Worm (Caenorhabditis elegans): Measurements from ENCODE around the gene nep-25.
A peak's percentile ranks its signal among the peaks of the same experiment; 100 is the strongest.
"Not testable (repeated sequence)": the region's sequence is repeated elsewhere in the genome, so short reads cannot be mapped to it uniquely, and the experiment has no call there.

nep-25 gene

DNA sequence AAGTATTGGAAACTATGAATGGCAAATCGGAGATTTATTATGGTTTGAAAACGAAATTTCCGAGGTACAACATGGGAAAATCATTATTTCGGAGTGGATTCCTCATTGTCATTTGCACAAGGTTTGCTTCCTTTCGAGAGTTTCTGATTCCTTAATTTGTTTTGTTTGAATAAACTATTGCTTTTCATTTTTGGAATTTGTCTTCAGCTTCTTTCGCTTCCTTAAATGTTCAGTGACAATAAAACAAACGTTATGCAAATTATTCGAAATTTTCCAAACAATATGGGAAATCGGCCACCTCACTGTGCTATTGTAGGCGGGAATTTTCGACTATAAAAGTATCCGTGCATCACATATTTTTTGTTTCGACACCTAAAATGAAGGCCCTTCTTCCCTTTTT lies at the start of gene nep-25:
nep-25 (plus strand) TSS at position 375 of the 400 bp plus-strand sequence.
- no peak for TF ChIP-seq him-1 (tag; optimal IDR thresholded peaks at IDR 0.05)
- no peak for TF ChIP-seq dao-5 (tag; optimal IDR thresholded peaks at IDR 0.05)
- TF ChIP-seq W03F9.2 (tag; optimal IDR thresholded peaks at IDR 0.05), result no peak

DNA sequence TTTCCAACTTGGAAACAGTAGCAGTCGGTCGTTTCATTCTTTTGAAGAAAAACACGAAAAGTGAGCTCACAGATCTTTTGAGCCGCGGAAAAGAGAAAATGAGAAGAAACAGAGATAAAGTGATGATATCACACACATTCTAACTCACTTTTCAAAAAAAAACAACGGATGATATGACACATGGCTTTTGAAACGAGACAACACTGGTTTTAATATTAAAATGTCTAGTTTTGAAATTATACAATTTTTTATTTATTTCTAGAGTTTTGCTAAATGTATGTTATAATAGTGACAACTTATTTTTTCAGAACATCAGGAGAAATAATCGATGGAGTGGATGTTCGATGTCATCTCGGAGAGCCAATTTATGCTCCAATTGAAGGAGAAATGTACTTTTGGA lies 49.5 kb upstream of the nep-25 start, which contains the start of gene K05F1.14:
K05F1.14 (minus strand) TSS at position 101 of the 400 bp plus-strand sequence.
- TF ChIP-seq dao-5 (tag; optimal IDR thresholded peaks at IDR 0.05), result no peak
- no peak for TF ChIP-seq him-1 (tag; optimal IDR thresholded peaks at IDR 0.05)
- no peak for TF ChIP-seq W03F9.2 (tag; optimal IDR thresholded peaks at IDR 0.05)

DNA sequence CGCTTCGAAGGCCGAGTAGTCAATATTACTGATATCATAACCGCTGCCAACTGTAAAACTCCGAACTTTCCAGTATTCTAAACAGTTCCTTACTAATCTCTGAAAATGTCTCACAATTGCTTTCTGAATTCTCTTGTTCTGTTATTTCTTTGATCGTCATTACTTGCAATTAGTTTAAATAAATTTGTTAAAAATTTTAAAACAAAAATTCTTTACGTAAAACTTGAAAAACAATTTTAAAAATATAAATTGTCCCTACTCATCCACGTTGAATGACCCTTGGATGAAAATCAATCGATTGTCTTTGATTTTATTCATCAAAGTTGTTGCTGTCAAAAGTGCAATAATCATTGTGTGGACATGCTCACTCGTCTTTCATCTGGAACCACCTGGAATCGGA lies 47.8 kb upstream of the nep-25 start, which contains the start of gene acdh-8:
acdh-8 (plus strand) TSS at position 301 of the 400 bp plus-strand sequence.
- TF ChIP-seq dao-5 (tag; optimal IDR thresholded peaks at IDR 0.05) (no peak), him-1 (tag; optimal IDR thresholded peaks at IDR 0.05) (no peak), W03F9.2 (tag; optimal IDR thresholded peaks at IDR 0.05) (no peak)

DNA sequence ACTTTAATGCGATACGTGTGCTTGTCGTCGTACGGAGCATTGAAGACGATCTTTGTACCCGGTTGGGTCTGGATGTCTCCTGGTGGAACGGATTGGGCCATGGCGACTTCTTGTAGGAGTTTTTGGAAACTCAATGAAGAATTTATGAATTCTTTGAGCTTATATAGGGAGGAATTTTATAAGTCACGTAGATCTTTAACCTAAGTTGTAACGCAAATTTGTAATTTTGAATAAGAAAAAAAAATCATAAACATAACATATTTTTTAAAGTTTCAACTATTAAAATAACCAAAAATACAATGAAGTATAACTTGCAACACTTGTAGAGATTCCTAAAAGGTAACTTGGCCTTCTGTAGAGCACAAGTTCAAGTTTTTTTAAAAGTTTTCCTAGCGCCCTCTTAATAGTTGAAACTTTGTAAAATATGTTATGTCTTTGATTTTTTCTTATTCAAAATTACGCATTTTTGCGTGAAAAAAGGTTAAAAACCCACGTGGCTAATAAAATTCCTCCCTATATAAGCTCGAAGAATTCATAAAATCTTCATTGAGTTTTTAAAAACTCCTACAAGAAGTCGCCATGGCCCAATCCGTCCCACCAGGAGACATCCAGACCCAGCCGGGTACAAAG lies 44.6 kb upstream of the nep-25 start, which contains the start of the genes msp-63 and msp-142:
msp-63 (minus strand) TSS at position 101 of the 630 bp plus-strand sequence.
msp-142 (plus strand) TSS at position 580 of the 630 bp plus-strand sequence.
- TF ChIP-seq W03F9.2 (tag; optimal IDR thresholded peaks at IDR 0.05), result no peak
- no peak for TF ChIP-seq him-1 (tag; optimal IDR thresholded peaks at IDR 0.05)
- no peak for TF ChIP-seq dao-5 (tag; optimal IDR thresholded peaks at IDR 0.05)

DNA sequence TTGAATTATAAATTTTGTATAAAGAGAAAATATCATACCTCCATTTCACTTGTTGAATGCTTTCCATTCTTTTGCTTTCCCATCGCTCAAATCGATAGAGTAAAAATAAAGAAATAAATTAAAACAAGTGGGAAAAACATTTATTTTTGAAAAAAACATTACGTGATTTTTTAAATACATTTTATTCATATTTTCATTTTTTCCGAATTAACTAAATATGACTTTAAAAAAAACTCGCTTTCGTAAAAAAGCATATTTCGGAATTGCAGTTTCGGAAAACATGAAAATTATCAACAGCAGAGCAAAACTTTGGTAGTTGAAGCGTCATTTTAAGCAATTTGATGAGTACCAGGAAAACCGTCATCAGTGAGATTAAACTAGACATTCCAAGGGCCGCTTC lies 42.5 kb upstream of the nep-25 start, which contains the start of gene K05F1.8:
K05F1.8 (minus strand) TSS at position 101 of the 400 bp plus-strand sequence.
- TF ChIP-seq dao-5 (tag; optimal IDR thresholded peaks at IDR 0.05) (no peak), him-1 (tag; optimal IDR thresholded peaks at IDR 0.05) (no peak), W03F9.2 (tag; optimal IDR thresholded peaks at IDR 0.05) (no peak)

DNA sequence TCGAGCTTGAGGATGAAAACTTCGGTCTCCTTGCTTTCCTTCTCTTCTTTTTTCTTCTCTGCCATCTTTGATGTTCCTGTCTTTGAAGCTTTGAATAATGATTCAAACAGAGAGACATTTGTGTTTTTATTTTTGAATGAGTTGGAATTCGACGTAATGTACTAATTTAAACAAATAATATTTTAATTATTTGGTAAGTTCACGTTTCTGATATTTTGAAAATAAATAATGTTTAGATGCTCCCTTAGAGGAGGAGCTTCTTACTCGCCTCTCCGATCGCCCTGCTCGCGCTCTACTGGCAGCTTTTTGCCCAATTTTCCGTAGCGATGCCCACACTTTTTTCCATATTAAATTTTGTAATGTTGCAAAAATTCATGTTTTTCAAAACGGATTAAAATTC lies 41.0 kb upstream of the nep-25 start, which contains the start of the genes K05F1.9 and K05F1.1:
K05F1.9 (minus strand) TSS at position 101 of the 400 bp plus-strand sequence.
K05F1.1 (plus strand) TSS at position 308 of the 400 bp plus-strand sequence.
- TF ChIP-seq him-1 (tag; optimal IDR thresholded peaks at IDR 0.05) (no peak), dao-5 (tag; optimal IDR thresholded peaks at IDR 0.05) (no peak), W03F9.2 (tag; optimal IDR thresholded peaks at IDR 0.05) (no peak)

DNA sequence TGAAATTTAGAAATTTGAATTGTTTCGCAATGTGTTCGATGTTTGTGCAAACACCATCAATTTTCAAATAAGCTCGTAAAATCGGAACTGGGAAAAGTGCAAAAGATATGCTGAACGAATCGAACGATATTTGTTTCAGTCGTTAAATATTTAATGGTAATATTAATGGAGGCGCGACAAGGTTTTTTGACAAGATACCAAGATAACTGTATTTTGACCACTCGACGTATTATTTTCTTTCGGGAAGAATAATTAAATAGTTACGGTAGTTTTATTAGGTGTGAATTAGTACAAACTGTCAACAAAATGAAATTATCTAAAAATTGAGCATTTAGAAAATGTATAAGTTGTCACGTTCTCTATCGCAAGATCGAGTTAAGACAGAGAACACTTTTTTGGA lies 37.8 kb upstream of the nep-25 start:
- TF ChIP-seq him-1 (tag; optimal IDR thresholded peaks at IDR 0.05) (no peak), W03F9.2 (tag; optimal IDR thresholded peaks at IDR 0.05) (no peak), dao-5 (tag; optimal IDR thresholded peaks at IDR 0.05) (no peak)

DNA sequence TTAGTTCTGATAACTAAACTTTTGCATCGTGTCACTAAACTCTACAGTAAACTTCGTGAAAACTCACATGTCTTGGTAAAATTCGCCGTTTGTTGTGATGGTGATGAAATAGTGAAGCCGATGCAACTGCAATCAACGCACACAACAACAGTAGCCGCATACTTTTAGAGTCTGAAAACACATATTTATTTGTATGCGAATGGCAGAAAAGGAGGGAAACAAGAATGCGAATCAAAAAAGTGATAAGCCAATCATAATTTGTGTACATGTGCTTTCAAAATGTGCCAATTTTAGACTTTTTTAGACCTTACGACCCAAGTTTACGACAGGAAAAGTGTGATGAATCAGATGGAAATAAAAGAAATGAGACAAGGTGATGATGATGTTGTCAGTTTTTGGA lies 36.7 kb upstream of the nep-25 start, which contains the start of gene K05F1.10:
K05F1.10 (minus strand) TSS at position 171 of the 400 bp plus-strand sequence.
- TF ChIP-seq him-1 (tag; optimal IDR thresholded peaks at IDR 0.05) (no peak), W03F9.2 (tag; optimal IDR thresholded peaks at IDR 0.05) (no peak), dao-5 (tag; optimal IDR thresholded peaks at IDR 0.05) (no peak)

DNA sequence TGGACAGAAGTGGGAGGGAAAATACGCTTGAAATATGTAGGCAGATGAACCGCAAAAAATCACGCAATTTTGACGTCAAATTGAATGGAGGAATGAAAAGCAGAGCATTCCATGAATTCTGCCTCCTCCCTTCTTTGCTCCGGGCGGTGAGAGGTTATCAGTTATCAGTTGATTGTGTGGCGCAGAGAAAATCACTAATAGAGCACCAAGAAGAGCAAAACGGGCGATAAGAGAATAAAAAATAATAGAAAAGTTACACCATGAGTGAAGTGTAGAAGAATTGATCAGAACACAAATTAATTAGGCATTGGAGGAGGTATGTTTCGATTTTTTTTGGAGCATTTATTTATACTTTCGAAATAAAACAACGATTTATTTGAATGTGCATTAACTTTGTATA lies 35.5 kb upstream of the nep-25 start:
- TF ChIP-seq W03F9.2 (tag; optimal IDR thresholded peaks at IDR 0.05) (no peak), him-1 (tag; optimal IDR thresholded peaks at IDR 0.05) (no peak), dao-5 (tag; optimal IDR thresholded peaks at IDR 0.05) (no peak)

DNA sequence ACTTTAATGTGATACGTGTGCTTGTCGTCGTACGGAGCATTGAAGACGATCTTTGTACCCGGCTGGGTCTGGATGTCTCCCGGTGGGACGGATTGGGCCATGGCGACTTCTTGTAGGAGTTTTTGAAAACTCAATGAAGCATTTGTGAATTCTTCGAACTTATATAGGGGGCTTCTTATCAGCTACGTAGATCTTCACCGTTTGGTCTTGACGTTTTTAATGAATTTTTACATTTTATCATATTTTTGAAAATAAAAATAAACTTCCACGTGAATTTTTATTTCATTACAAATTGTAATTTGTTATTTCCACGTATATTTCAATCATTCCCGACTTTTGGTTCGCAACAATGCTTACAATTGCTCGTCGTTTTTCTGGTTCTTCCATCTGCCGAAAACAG lies 31.8 kb upstream of the nep-25 start, which contains the start of the genes msp-64 and ZK1248.5:
msp-64 (minus strand) TSS at position 101 of the 400 bp plus-strand sequence.
ZK1248.5 (plus strand) TSS at position 285 of the 400 bp plus-strand sequence.
- TF ChIP-seq dao-5 (tag; optimal IDR thresholded peaks at IDR 0.05) (no peak), him-1 (tag; optimal IDR thresholded peaks at IDR 0.05) (no peak), W03F9.2 (tag; optimal IDR thresholded peaks at IDR 0.05) (no peak)

DNA sequence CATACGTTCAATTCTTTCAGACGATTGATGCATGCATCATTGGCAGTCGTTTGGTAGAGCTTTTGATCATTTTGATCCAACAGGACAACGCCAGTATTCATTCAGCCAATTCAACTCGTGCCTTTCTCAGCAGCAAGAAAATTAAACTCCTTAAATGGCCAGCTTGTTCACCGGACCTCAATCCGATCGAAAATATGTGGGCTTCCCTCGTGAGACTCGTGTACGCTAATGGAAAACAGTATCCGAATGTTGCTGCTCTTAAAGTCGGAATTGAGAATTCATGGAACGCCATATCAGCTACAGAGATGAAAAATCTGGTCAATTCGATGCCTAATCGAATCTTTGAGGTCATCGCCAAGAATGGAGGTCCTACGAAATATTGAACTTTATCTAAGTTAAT lies 26.7 kb upstream of the nep-25 start, which contains the start of gene wago-5:
wago-5 (minus strand) TSS at position 101 of the 400 bp plus-strand sequence.
- TF ChIP-seq dao-5, W03F9.2, him-1 (tag; optimal IDR thresholded peaks at IDR 0.05): not testable (repeated sequence)

DNA sequence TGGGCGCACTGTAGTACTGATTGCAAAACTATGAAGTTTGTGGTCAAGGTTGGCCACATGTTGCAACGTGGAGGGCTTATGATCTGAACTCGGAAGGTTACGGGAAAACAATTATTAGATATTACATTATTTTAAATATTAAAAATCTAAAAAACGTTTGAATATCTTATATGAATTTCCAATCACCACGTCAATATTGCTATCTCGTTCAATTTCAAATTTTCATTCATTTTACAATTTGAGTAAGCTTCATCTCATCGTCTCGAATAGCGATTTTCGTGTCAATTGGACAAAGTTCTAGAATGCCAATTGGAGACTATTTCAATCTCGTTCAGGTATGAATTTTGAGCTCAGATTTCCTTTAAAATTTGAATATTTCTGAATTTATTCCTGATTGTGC lies 25.7 kb upstream of the nep-25 start, which contains the start of gene ZK1248.20:
ZK1248.20 (plus strand) TSS at position 301 of the 400 bp plus-strand sequence.
- TF ChIP-seq him-1 (tag; optimal IDR thresholded peaks at IDR 0.05) (no peak), W03F9.2 (tag; optimal IDR thresholded peaks at IDR 0.05) (no peak), dao-5 (tag; optimal IDR thresholded peaks at IDR 0.05) (no peak)

DNA sequence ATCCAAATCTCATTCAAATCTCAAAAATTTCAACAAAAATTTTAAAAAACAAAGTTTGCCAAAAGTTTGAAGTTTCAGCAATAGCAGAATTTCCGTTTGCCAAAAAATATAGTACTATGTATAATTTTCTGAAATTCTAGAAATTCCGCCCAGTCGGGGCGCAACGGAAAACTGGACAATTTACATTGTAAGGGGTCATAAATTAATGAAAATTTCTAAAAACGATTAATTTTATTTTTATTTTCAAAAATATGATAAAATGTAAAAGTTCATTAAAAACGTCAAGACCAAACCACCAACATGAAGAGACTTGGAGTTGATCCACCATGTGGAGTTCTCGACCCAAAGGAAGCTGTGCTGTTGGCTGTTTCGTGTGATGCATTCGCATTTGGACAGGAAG lies 23.7 kb upstream of the nep-25 start, which contains the start of gene ZK1248.4:
ZK1248.4 (plus strand) TSS at position 301 of the 400 bp plus-strand sequence.
- no peak for TF ChIP-seq W03F9.2 (tag; optimal IDR thresholded peaks at IDR 0.05)
- TF ChIP-seq dao-5 (tag; optimal IDR thresholded peaks at IDR 0.05), result no peak
- TF ChIP-seq him-1 (tag; optimal IDR thresholded peaks at IDR 0.05), result no peak

DNA sequence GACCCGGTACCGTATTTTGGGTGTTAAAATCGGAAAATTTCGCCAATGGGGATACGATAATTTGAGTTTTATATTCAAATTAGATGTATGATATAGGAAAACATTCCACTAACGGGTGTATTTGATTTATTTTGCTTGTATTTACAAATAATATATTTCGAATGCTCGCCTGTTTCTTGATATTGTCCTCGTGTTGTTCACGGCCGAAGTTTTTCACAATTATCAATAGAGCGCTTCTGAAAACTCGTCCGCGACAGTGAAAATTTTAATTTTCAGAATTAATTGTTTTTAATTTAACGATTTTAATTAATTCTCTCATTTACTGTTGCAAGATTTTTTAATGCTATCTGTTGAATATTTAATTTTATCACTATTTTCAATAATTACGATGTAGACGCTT lies 22.4 kb upstream of the nep-25 start:
- no peak for TF ChIP-seq dao-5 (tag; optimal IDR thresholded peaks at IDR 0.05)
- peak; percentile 61 for TF ChIP-seq W03F9.2 (tag; optimal IDR thresholded peaks at IDR 0.05)

All from whole organism, L4/young adult.